Worm (Caenorhabditis elegans): ENCODE data around the gene srt-17.

- TF ChIP-seq nhr-90 (tag; optimal IDR thresholded peaks at IDR 0.05; ENCODE audit: poor library complexity) = no peak
- no peak for TF ChIP-seq unc-62 (GFP tag; optimal IDR thresholded peaks at IDR 0.05)
Measured at ce11 chrV:655823-656222, 31.0 kb upstream of the srt-17 start, which contains the start of gene srh-245.
